Worm (Caenorhabditis elegans) whole organism, L4 larva: ENCODE measurements around the gene nhr-109.

Source experiments
- F49E8.2 ChIP-seq: sonication (generic microtip); optimal IDR thresholded peaks from 2 replicates; lab custom pipeline; 2016; ENCODE audit warnings: missing compliant biosample characterization, mild to moderate bottlenecking, missing genetic modification characterization, borderline replicate concordance
- Y5F2A.4 ChIP-seq: fragments of 200-800 bp; sonication (Bioruptor generic); optimal IDR thresholded peaks from 2 replicates; lab custom pipeline; 2018; ENCODE audit warnings: mild to moderate bottlenecking, missing genetic modification characterization, missing compliant biosample characterization
- aha-1 ChIP-seq: fragments of 150-350 bp; peaks from one replicate; lab custom pipeline; 2014; ENCODE audit warnings: missing biosample characterization, missing genetic modification characterization
- ama-1 ChIP-seq: fragments of 150-350 bp; optimal IDR thresholded peaks from 2 replicates; lab custom pipeline; 2014; ENCODE audit warnings: inconsistent platforms, mixed read lengths
- fkh-10 ChIP-seq: fragments of 150-350 bp; optimal IDR thresholded peaks from 2 replicates; lab custom pipeline; 2014; ENCODE audit warnings: missing biosample characterization, missing genetic modification reagents, missing genetic modification characterization
- fos-1 ChIP-seq: fragments of 150-350 bp; optimal IDR thresholded peaks from 2 replicates; lab custom pipeline; 2014; ENCODE audit warnings: missing biosample characterization, missing genetic modification characterization
- lin-15B ChIP-seq: fragments of 150-350 bp; sonication (generic microtip); optimal IDR thresholded peaks from 3 replicates; lab custom pipeline; 2014; ENCODE audit warnings: missing biosample characterization, missing genetic modification characterization
- nhr-237 ChIP-seq: sonication (generic microtip); optimal IDR thresholded peaks from 2 replicates; lab custom pipeline; 2017; ENCODE audit warnings: missing biosample characterization, missing genetic modification characterization
- nhr-28 ChIP-seq: fragments of 150-350 bp; optimal IDR thresholded peaks from 2 replicates; lab custom pipeline; 2014; ENCODE audit warnings: missing biosample characterization, missing genetic modification characterization
- skn-1 ChIP-seq: fragments of 150-350 bp; optimal IDR thresholded peaks from 2 replicates; lab custom pipeline; 2014; ENCODE audit warnings: missing biosample characterization, missing genetic modification characterization

- TF ChIP-seq nhr-28 (tag; lab: Kevin White, UChicago) = no peak
- no peak for TF ChIP-seq lin-15B (tag; lab: Kevin White, UChicago)
- TF ChIP-seq fos-1 (tag; lab: Kevin White, UChicago) = no peak
- TF ChIP-seq fkh-10 (GFP tag; lab: Kevin White, UChicago) = no peak
- no peak for TF ChIP-seq nhr-237 (tag; lab: Kevin White, UChicago)
- no peak for TF ChIP-seq F49E8.2 (tag; lab: Kevin White, UChicago)
- TF ChIP-seq aha-1 (tag; lab: Kevin White, UChicago) = no peak
- TF ChIP-seq ama-1 (lab: Kevin White, UChicago) = no peak
- TF ChIP-seq Y5F2A.4 = no peak
- no peak for TF ChIP-seq skn-1 (tag; lab: Kevin White, UChicago)
Measured at ce11 chrII:4454823-4455222, 21.7 kb downstream of the nhr-109 start.
